Worm (Caenorhabditis elegans): ENCODE data around the gene cyn-3.
"Not testable (repeated sequence)": the region's sequence is repeated elsewhere in the genome, so short reads cannot be mapped to it uniquely, and the experiment has no call there.

Gene cyn-3

ce11 chrV:15192377-15192776, 2.6 kb downstream of the cyn-3 start, which contains the start of gene plc-2:
TSS of gene plc-2 (plus strand) at chrV:15192572.
- TF ChIP-seq lin-35 (GFP tag; optimal IDR thresholded peaks at IDR 0.05) = peak in 1 of 2 experiments; percentile 33
- no peak for TF ChIP-seq efl-1 (optimal IDR thresholded peaks at IDR 0.05)
- peak in 1 of 2 experiments; percentile 16 for TF ChIP-seq efl-1 (GFP tag; optimal IDR thresholded peaks at IDR 0.05 in 1 of 2)
- no peak for TF ChIP-seq ceh-88 (GFP tag; IDR thresholded peaks at IDR 0.05)
- TF ChIP-seq blmp-1 (tag; optimal IDR thresholded peaks at IDR 0.05) = no peak
- peak; percentile 27 for TF ChIP-seq nhr-85 (tag)
- TF ChIP-seq dpl-1 (GFP tag; optimal IDR thresholded peaks at IDR 0.05) = no peak
- TF ChIP-seq jun-1 (tag; optimal IDR thresholded peaks at IDR 0.05) = no peak
- no peak for TF ChIP-seq nhr-20 (tag; optimal IDR thresholded peaks at IDR 0.05)
- no peak for TF ChIP-seq alr-1 (tag; optimal IDR thresholded peaks at IDR 0.05; ENCODE audit: borderline replicate concordance)
- no peak for TF ChIP-seq mep-1 (tag; optimal IDR thresholded peaks at IDR 0.05)
- TF ChIP-seq pag-3 (tag; optimal IDR thresholded peaks at IDR 0.05; ENCODE audit: borderline replicate concordance, insufficient read depth) = no peak
- no peak for TF ChIP-seq egl-27 (tag; optimal IDR thresholded peaks at IDR 0.05)
- no peak for TF ChIP-seq rnt-1 (tag; optimal IDR thresholded peaks at IDR 0.05)
- TF ChIP-seq elt-2 (tag; optimal IDR thresholded peaks at IDR 0.05) = peak; percentile 55

- TF ChIP-seq efl-1 (optimal IDR thresholded peaks at IDR 0.05) = no peak
- peak in 1 of 2 experiments; percentile 51 for TF ChIP-seq efl-1 (GFP tag; optimal IDR thresholded peaks at IDR 0.05 in 1 of 2)
- no peak for TF ChIP-seq C16A3.4 (tag; optimal IDR thresholded peaks at IDR 0.05)
Measured at ce11 chrV:15193909-15194308, 4.2 kb downstream of the cyn-3 start, which contains the start of gene Y75B12B.13. TSS of gene Y75B12B.13 (minus strand) at chrV:15194009.

- TF ChIP-seq swsn-7 (tag; optimal IDR thresholded peaks at IDR 0.05) (no peak), nhr-76 (tag; optimal IDR thresholded peaks at IDR 0.05) (no peak), C34B4.2 (tag; optimal IDR thresholded peaks at IDR 0.05) (no peak), mdl-1 (tag; optimal IDR thresholded peaks at IDR 0.05) (no peak), sox-4 (tag; optimal IDR thresholded peaks at IDR 0.05) (no peak)
Measured at ce11 chrV:15197955-15198354, 8.2 kb downstream of the cyn-3 start, which contains the start of gene srw-1. TSS of gene srw-1 (plus strand) at chrV:15198255.

ce11 chrV:15199768-15200167, 10.0 kb downstream of the cyn-3 start, which contains the start of gene Y75B12B.10:
TSS of gene Y75B12B.10 (plus strand) at chrV:15200068.
- TF ChIP-seq unc-98 (GFP tag; IDR thresholded peaks at IDR 0.05) (no peak), fkh-10 (GFP tag; optimal IDR thresholded peaks at IDR 0.05) (no peak), hlh-4 (tag; optimal IDR thresholded peaks at IDR 0.05) (no peak), lsy-2 (tag; optimal IDR thresholded peaks at IDR 0.05) (no peak), unc-130 (tag; optimal IDR thresholded peaks at IDR 0.05) (no peak), unc-86 (tag; optimal IDR thresholded peaks at IDR 0.05) (no peak), grh-1 (GFP tag; IDR thresholded peaks at IDR 0.05) (no peak), lin-14 (GFP tag; optimal IDR thresholded peaks at IDR 0.05) (no peak)

ce11 chrV:15207681-15208080, 18.0 kb downstream of the cyn-3 start, which contains the start of gene C41G6.12:
TSS of gene C41G6.12 (minus strand) at chrV:15207781.
- not testable (repeated sequence) for TF ChIP-seq hpl-2 (GFP tag; optimal IDR thresholded peaks at IDR 0.05); jun-1 (tag; optimal IDR thresholded peaks at IDR 0.05); fkh-10 (GFP tag; optimal IDR thresholded peaks at IDR 0.05)

- TF ChIP-seq nhr-11 (tag; optimal IDR thresholded peaks at IDR 0.05); mdl-1 (tag; optimal IDR thresholded peaks at IDR 0.05); hpl-2 (GFP tag; optimal IDR thresholded peaks at IDR 0.05): not testable (repeated sequence)
Measured at ce11 chrV:15211869-15212268, 22.1 kb downstream of the cyn-3 start, which contains the start of gene sri-24. TSS of gene sri-24 (plus strand) at chrV:15212169.
